Worm (Caenorhabditis elegans): ENCODE results near the gene Y37E11AM.2.

- TF ChIP-seq him-1 (tag; optimal IDR thresholded peaks at IDR 0.05) (no peak), pha-4 (tag; optimal IDR thresholded peaks at IDR 0.05) (no peak), die-1 (tag; optimal IDR thresholded peaks at IDR 0.05) (no peak), ceh-100 (GFP tag; IDR thresholded peaks at IDR 0.05) (no peak), dpl-1 (GFP tag; optimal IDR thresholded peaks at IDR 0.05) (no peak), ama-1 (optimal IDR thresholded peaks at IDR 0.05) (no peak), ama-1 (GFP tag; optimal IDR thresholded peaks at IDR 0.05) (no peak), B0019.2 (GFP tag; conservative IDR thresholded peaks at IDR 0.05) (no peak), nfyb-1 (GFP tag; IDR thresholded peaks at IDR 0.05) (no peak), lin-35 (GFP tag; optimal IDR thresholded peaks at IDR 0.05) (no peak), lin-40 (tag; optimal IDR thresholded peaks at IDR 0.05) (no peak), tlf-1 (GFP tag; optimal IDR thresholded peaks at IDR 0.05) (no peak), egl-44 (GFP tag; IDR thresholded peaks at IDR 0.05) (no peak), F55B11.4 (tag; optimal IDR thresholded peaks at IDR 0.05; ENCODE audit: borderline replicate concordance, insufficient read depth) (no peak), F49E8.2 (tag; optimal IDR thresholded peaks at IDR 0.05; ENCODE audit: insufficient read depth) (no peak)
These were observed 8.0 kb upstream of the Y37E11AM.2 start for ce11 chrIV:3733287-3733686.

Data from whole organism, young adult.